Fruit fly (Drosophila melanogaster) whole organism, embryonic: Measurements from ENCODE around the gene Gr98b.
A peak's percentile ranks its signal among the peaks of the same experiment; 100 is the strongest.

Source experiments
- ATbp ChIP-seq: fragments of 200-800 bp; sonication (Bioruptor generic); optimal IDR thresholded peaks from 2 replicates; lab custom pipeline; 2017; ENCODE audit warnings: missing biosample characterization, mild to moderate bottlenecking, missing genetic modification characterization, missing genetic modification reagents
- CG10431 ChIP-seq: fragments of 200-800 bp; sonication (Bioruptor generic); optimal IDR thresholded peaks from 3 replicates; lab custom pipeline; 2018; ENCODE audit warnings: missing biosample characterization, mild to moderate bottlenecking, missing genetic modification characterization
- CG12219 ChIP-seq: fragments of 200-800 bp; sonication (Bioruptor generic); optimal IDR thresholded peaks from 3 replicates; lab custom pipeline; 2018; ENCODE audit warnings: missing biosample characterization, mild to moderate bottlenecking, missing genetic modification characterization
- CG12659 ChIP-seq: fragments of 200-800 bp; sonication (Bioruptor generic); optimal IDR thresholded peaks from 3 replicates; lab custom pipeline; 2017; ENCODE audit warnings: mild to moderate bottlenecking, missing biosample characterization, missing genetic modification reagents, missing genetic modification characterization
- CG12769 ChIP-seq: fragments of 200-800 bp; sonication (Bioruptor generic); optimal IDR thresholded peaks from 2 replicates; lab custom pipeline; 2019; ENCODE audit warnings: missing biosample characterization, mild to moderate bottlenecking, missing genetic modification characterization, moderate library complexity
- CG13624 ChIP-seq: fragments of 200-800 bp; sonication (Bioruptor generic); optimal IDR thresholded peaks from 2 replicates; lab custom pipeline; 2016; ENCODE audit warnings: missing biosample characterization, missing genetic modification characterization
- CG14710 ChIP-seq: fragments of 200-800 bp; sonication (Bioruptor generic); optimal IDR thresholded peaks from 3 replicates; lab custom pipeline; 2019; ENCODE audit warnings: missing biosample characterization, mild to moderate bottlenecking, missing genetic modification characterization, moderate library complexity
- CG15011 ChIP-seq: fragments of 200-800 bp; sonication (Bioruptor generic); optimal IDR thresholded peaks from 3 replicates; lab custom pipeline; 2018; ENCODE audit warnings: missing biosample characterization, mild to moderate bottlenecking, missing genetic modification characterization
- CG17186 ChIP-seq: fragments of 200-800 bp; sonication (Bioruptor generic); optimal IDR thresholded peaks from 3 replicates; lab custom pipeline; 2017; ENCODE audit warnings: missing biosample characterization, missing genetic modification reagents, missing genetic modification characterization
- CG17385 ChIP-seq: fragments of 200-800 bp; sonication (Bioruptor generic); optimal IDR thresholded peaks from 3 replicates; lab custom pipeline; 2018; ENCODE audit warnings: missing biosample characterization, mild to moderate bottlenecking, missing genetic modification characterization
- CG18599 ChIP-seq: fragments of 200-800 bp; sonication (Bioruptor generic); optimal IDR thresholded peaks from 3 replicates; lab custom pipeline; 2017; ENCODE audit warnings: missing biosample characterization, missing genetic modification characterization, mild to moderate bottlenecking, moderate library complexity, missing genetic modification reagents
- CG32532 ChIP-seq: fragments of 200-800 bp; sonication (Bioruptor generic); IDR thresholded peaks from 2 replicates; pipeline ENCODE4 v1.3.6; 2022; ENCODE audit warnings: missing biosample characterization, missing genetic modification characterization
- CG33213 ChIP-seq: fragments of 200-800 bp; sonication (Bioruptor generic); optimal IDR thresholded peaks from 3 replicates; lab custom pipeline; 2016; ENCODE audit warnings: missing biosample characterization, missing genetic modification characterization
- CG34422 ChIP-seq: fragments of 200-800 bp; sonication (Bioruptor generic); IDR thresholded peaks from 3 replicates; pipeline ENCODE4 v1.3.6; 2022; ENCODE audit warnings: missing biosample characterization, missing genetic modification characterization
- CG3838 ChIP-seq: fragments of 200-800 bp; sonication (Bioruptor generic); optimal IDR thresholded peaks from 3 replicates; lab custom pipeline; 2016; ENCODE audit warnings: missing biosample characterization, missing genetic modification characterization
- CG7928 ChIP-seq: fragments of 200-800 bp; sonication (Bioruptor generic); optimal IDR thresholded peaks from 2 replicates; lab custom pipeline; 2017; ENCODE audit warnings: missing biosample characterization, mild to moderate bottlenecking, missing genetic modification characterization
- CG8944 ChIP-seq: fragments of 200-800 bp; sonication (Bioruptor generic); optimal IDR thresholded peaks from 3 replicates; lab custom pipeline; 2016; ENCODE audit warnings: missing biosample characterization, missing genetic modification characterization
- Camta ChIP-seq: fragments of 200-800 bp; sonication (Bioruptor generic); optimal IDR thresholded peaks from 2 replicates; lab custom pipeline; 2016; ENCODE audit warnings: missing biosample characterization, missing genetic modification characterization
- D19A ChIP-seq: fragments of 200-800 bp; optimal IDR thresholded peaks from 3 replicates; lab custom pipeline; 2019; ENCODE audit warnings: missing biosample characterization, mild to moderate bottlenecking, missing genetic modification characterization, moderate library complexity
- Dbx ChIP-seq: fragments of 200-800 bp; sonication (Bioruptor generic); IDR thresholded peaks from 3 replicates; pipeline ENCODE4 v1.3.6; 2022; ENCODE audit warnings: missing biosample characterization, missing genetic modification characterization
- Dp ChIP-seq: fragments of 200-800 bp; sonication (Bioruptor generic); optimal IDR thresholded peaks from 2 replicates; lab custom pipeline; 2018; ENCODE audit warnings: missing biosample characterization, mild to moderate bottlenecking, missing genetic modification characterization, moderate library complexity
- Elba2 ChIP-seq: fragments of 200-800 bp; sonication (Bioruptor generic); optimal IDR thresholded peaks from 3 replicates; lab custom pipeline; 2016; ENCODE audit warnings: missing biosample characterization, missing genetic modification characterization
- Fer2 ChIP-seq: fragments of 200-800 bp; sonication (Bioruptor generic); optimal IDR thresholded peaks from 2 replicates; lab custom pipeline; 2018; ENCODE audit warnings: missing biosample characterization, mild to moderate bottlenecking, missing genetic modification characterization, moderate library complexity
- Gug ChIP-seq: fragments of 200-800 bp; sonication (Bioruptor generic); IDR thresholded peaks from 4 replicates; pipeline ENCODE4 v1.3.6; 2022; ENCODE audit warnings: missing biosample characterization, missing genetic modification characterization
- HmgZ ChIP-seq: fragments of 200-800 bp; sonication (Bioruptor generic); optimal IDR thresholded peaks from 2 replicates; lab custom pipeline; 2018; ENCODE audit warnings: missing biosample characterization, mild to moderate bottlenecking, missing genetic modification characterization
- MTF-1 ChIP-seq: fragments of 200-800 bp; sonication (Bioruptor generic); optimal IDR thresholded peaks from 2 replicates; lab custom pipeline; 2018; ENCODE audit warnings: missing biosample characterization, mild to moderate bottlenecking, missing genetic modification characterization, borderline replicate concordance
- Myb ChIP-seq: fragments of 200-800 bp; sonication (Bioruptor generic); optimal IDR thresholded peaks from 2 replicates; lab custom pipeline; 2016; ENCODE audit warnings: missing biosample characterization, missing genetic modification characterization
- Side ChIP-seq: fragments of 200-800 bp; sonication (Bioruptor generic); optimal IDR thresholded peaks from 2 replicates; lab custom pipeline; 2016; ENCODE audit warnings: missing biosample characterization, missing genetic modification characterization
- Sin3A ChIP-seq: fragments of >200 bp; optimal IDR thresholded peaks from 2 replicates; lab custom pipeline; 2018
- Six4 ChIP-seq: fragments of 200-800 bp; sonication (Bioruptor generic); optimal IDR thresholded peaks from 2 replicates; lab custom pipeline; 2016; ENCODE audit warnings: missing biosample characterization, missing genetic modification characterization
- fd64A ChIP-seq: fragments of 200-800 bp; sonication (Bioruptor generic); optimal IDR thresholded peaks from 3 replicates; lab custom pipeline; 2018; ENCODE audit warnings: missing biosample characterization, mild to moderate bottlenecking, missing genetic modification characterization
- fd96Cb ChIP-seq: fragments of 200-800 bp; sonication (Bioruptor generic); optimal IDR thresholded peaks from 2 replicates; lab custom pipeline; 2018; ENCODE audit warnings: missing biosample characterization, mild to moderate bottlenecking, missing genetic modification characterization, moderate library complexity
- fru ChIP-seq: fragments of >200 bp; optimal IDR thresholded peaks from 2 replicates; lab custom pipeline; 2017
- fu2 ChIP-seq: fragments of 200-800 bp; sonication (Bioruptor generic); optimal IDR thresholded peaks from 2 replicates; lab custom pipeline; 2016; ENCODE audit warnings: missing biosample characterization, missing genetic modification characterization
- insv ChIP-seq, 2 experiments: fragments of 200-800 bp; sonication (Bioruptor generic); optimal IDR thresholded peaks; 3 replicates each; lab custom pipeline; 2016 to 2018; ENCODE audit warnings: missing biosample characterization in 2 of 2, missing genetic modification characterization in 2 of 2
- kah ChIP-seq: fragments of 200-800 bp; sonication (Bioruptor generic); optimal IDR thresholded peaks from 2 replicates; lab custom pipeline; 2018; ENCODE audit warnings: missing biosample characterization, mild to moderate bottlenecking, missing genetic modification characterization
- lilli ChIP-seq: fragments of 200-800 bp; sonication (Bioruptor generic); optimal IDR thresholded peaks from 3 replicates; lab custom pipeline; 2016; ENCODE audit warnings: missing biosample characterization, missing genetic modification characterization
- maf-S ChIP-seq: fragments of 200-800 bp; sonication (Bioruptor generic); optimal IDR thresholded peaks from 2 replicates; lab custom pipeline; 2016; ENCODE audit warnings: missing biosample characterization, missing genetic modification characterization
- nmo ChIP-seq: fragments of 200-800 bp; sonication (Bioruptor generic); optimal IDR thresholded peaks from 2 replicates; lab custom pipeline; 2018; ENCODE audit warnings: missing biosample characterization, mild to moderate bottlenecking, missing genetic modification characterization, moderate library complexity
- nom ChIP-seq: fragments of 200-800 bp; sonication (Bioruptor generic); optimal IDR thresholded peaks from 2 replicates; lab custom pipeline; 2017; ENCODE audit warnings: missing biosample characterization, missing genetic modification characterization, mild to moderate bottlenecking, moderate library complexity, missing genetic modification reagents
- p53 ChIP-seq: fragments of 200-800 bp; sonication (Bioruptor generic); optimal IDR thresholded peaks from 2 replicates; lab custom pipeline; 2016; ENCODE audit warnings: missing biosample characterization, missing genetic modification characterization
- pzg ChIP-seq: fragments of 200-800 bp; sonication (Bioruptor generic); optimal IDR thresholded peaks from 3 replicates; lab custom pipeline; 2018; ENCODE audit warnings: missing biosample characterization, mild to moderate bottlenecking, missing genetic modification characterization, moderate library complexity
- rib ChIP-seq: fragments of 200-800 bp; sonication (Bioruptor generic); IDR thresholded peaks from 2 replicates; pipeline ENCODE4 v1.3.6; 2022; ENCODE audit warnings: missing biosample characterization, missing genetic modification characterization
- sc ChIP-seq, 3 experiments: fragments of >200 bp in 2 of 3; fragments of 200-800 bp in 1 of 3; sonication (Bioruptor generic) in 1 of 3; optimal IDR thresholded peaks; 2 replicates in 2 of 3; 3 replicates in 1 of 3; lab custom pipeline; 2017; ENCODE audit warnings: mild to moderate bottlenecking in 1 of 3, missing biosample characterization in 1 of 3, missing genetic modification characterization in 1 of 3, missing genetic modification reagents in 1 of 3
- slp2 ChIP-seq: fragments of 200-800 bp; sonication (Bioruptor generic); optimal IDR thresholded peaks from 2 replicates; lab custom pipeline; 2016; ENCODE audit warnings: missing biosample characterization, missing genetic modification characterization
- stwl ChIP-seq: fragments of 200-800 bp; sonication (Bioruptor generic); optimal IDR thresholded peaks from 3 replicates; lab custom pipeline; 2018; ENCODE audit warnings: missing biosample characterization, mild to moderate bottlenecking, missing genetic modification characterization, moderate library complexity
- unc-4 ChIP-seq: fragments of 200-800 bp; sonication (Bioruptor generic); IDR thresholded peaks from 2 replicates; pipeline ENCODE4 v1.3.6; 2022; ENCODE audit warnings: missing biosample characterization, missing genetic modification characterization; ENCODE audit not compliant: partially characterized antibody
- unpg ChIP-seq: fragments of 200-800 bp; sonication (Bioruptor generic); optimal IDR thresholded peaks from 3 replicates; lab custom pipeline; 2018; ENCODE audit warnings: missing biosample characterization, mild to moderate bottlenecking, missing genetic modification characterization, moderate library complexity
- zen ChIP-seq: fragments of 200-800 bp; sonication (Bioruptor generic); optimal IDR thresholded peaks from 3 replicates; lab custom pipeline; 2018; ENCODE audit warnings: missing biosample characterization, mild to moderate bottlenecking, missing genetic modification characterization, moderate library complexity

Gr98b gene

dm6 chr3R:27558660-27559319 is 16.5 kb downstream of the Gr98b start, which contains the start of gene Klp98A (continued):
- TF ChIP-seq HmgZ (tag; lab: Kevin White, UChicago) (peak; percentile 68), p53 (peak; percentile 10), CG15011 (no peak), CG8944 (GFP tag; lab: Kevin White, UChicago) (no peak), CG7928 (peak; percentile 3), Elba2 (GFP tag; lab: Kevin White, UChicago) (peak; percentile 48), pzg (GFP tag; lab: Kevin White, UChicago) (peak; percentile 95), CG18599 (no peak), fru (no peak), nom (GFP tag; lab: Kevin White, UChicago) (peak; percentile 36), zen (tag; lab: Kevin White, UChicago) (peak; percentile 54), CG12769 (tag; lab: Kevin White, UChicago) (peak; percentile 31), Gug (GFP tag; lab: Robert Waterston, UW) (no peak), MTF-1 (GFP tag; lab: Kevin White, UChicago) (peak; percentile 41), Camta (no peak), unpg (peak; percentile 24), kah (GFP tag; lab: Kevin White, UChicago) (no peak), sc (optimal IDR thresholded peaks at IDR 0.05; lab: Kevin White, UChicago) (no peak), sc (GFP tag; optimal IDR thresholded peaks at IDR 0.05; lab: Kevin White, UChicago) (no peak), CG12219 (GFP tag; lab: Kevin White, UChicago) (no peak), CG12659 (GFP tag; lab: Kevin White, UChicago) (peak; percentile 73), fu2 (GFP tag; lab: Kevin White, UChicago) (no peak), stwl (peak; percentile 82), CG17186 (GFP tag; lab: Kevin White, UChicago) (peak; percentile 41), D19A (tag; lab: Kevin White, UChicago) (no peak), nmo (GFP tag; lab: Kevin White, UChicago) (peak; percentile 47), fd96Cb (tag; lab: Kevin White, UChicago) (no peak), rib (GFP tag; lab: Robert Waterston, UW) (no peak), CG17385 (GFP tag; lab: Kevin White, UChicago) (peak; percentile 8), maf-S (peak; percentile 1), CG13624 (peak; percentile 70), Side (GFP tag; lab: Kevin White, UChicago) (no peak), CG3838 (peak; percentile 43), Dp (GFP tag; lab: Kevin White, UChicago) (peak; percentile 58), Sin3A (lab: Kevin White, UChicago) (peak; percentile 5), Six4 (GFP tag; lab: Kevin White, UChicago) (no peak), slp2 (GFP tag; lab: Kevin White, UChicago) (no peak), CG10431 (GFP tag; lab: Kevin White, UChicago) (no peak), ATbp (GFP tag; lab: Kevin White, UChicago) (no peak), lilli (no peak), CG32532 (GFP tag; lab: Robert Waterston, UW) (no peak), CG34422 (GFP tag; lab: Robert Waterston, UW) (peak; percentile 8; the same call in 1 of the 3 replicates), CG33213 (peak; percentile 81), Fer2 (tag; lab: Kevin White, UChicago) (no peak), Myb (GFP tag; lab: Kevin White, UChicago) (peak; percentile 66), unc-4 (GFP tag; lab: Robert Waterston, UW) (peak; percentile 28; the same call in 1 of the 2 replicates), CG14710 (tag; lab: Kevin White, UChicago) (peak; percentile 52), insv (GFP tag; optimal IDR thresholded peaks at IDR 0.05; lab: Kevin White, UChicago) (peak in 1 of 2 experiments; percentile 29), fd64A (GFP tag; lab: Kevin White, UChicago) (no peak), Dbx (GFP tag; lab: Robert Waterston, UW) (0 out of 3 replicates have a peak, but pooled peaks have one; percentile 6)
